Worm (Caenorhabditis elegans) whole organism, L2 larva: Measurements from ENCODE around the gene F26D2.15.

ENCODE experiments used
- ZK546.5 ChIP-seq: sonication (generic microtip); optimal IDR thresholded peaks from 2 replicates; lab custom pipeline; 2017; ENCODE audit warnings: missing biosample characterization, missing genetic modification characterization
- fos-1 ChIP-seq: fragments of 150-350 bp; optimal IDR thresholded peaks from 2 replicates; lab custom pipeline; 2014; ENCODE audit warnings: missing biosample characterization, missing genetic modification characterization
- lin-13 ChIP-seq: fragments of 150-350 bp; optimal IDR thresholded peaks from 2 replicates; lab custom pipeline; 2014; ENCODE audit warnings: missing biosample characterization, missing genetic modification reagents, missing genetic modification characterization
- mdl-1 ChIP-seq, 2 experiments: fragments of 150-350 bp in 1 of 2; sonication (generic microtip) in 1 of 2; optimal IDR thresholded peaks; 2 replicates each; lab custom pipeline; 2017; ENCODE audit warnings: missing biosample characterization in 2 of 2, missing genetic modification characterization in 2 of 2
- nhr-10 ChIP-seq: sonication (generic microtip); optimal IDR thresholded peaks from 2 replicates; lab custom pipeline; 2017; ENCODE audit warnings: missing biosample characterization, missing genetic modification characterization
- nhr-21 ChIP-seq: fragments of 150-350 bp; optimal IDR thresholded peaks from 2 replicates; lab custom pipeline; 2014; ENCODE audit warnings: missing biosample characterization, missing genetic modification characterization

DNA sequence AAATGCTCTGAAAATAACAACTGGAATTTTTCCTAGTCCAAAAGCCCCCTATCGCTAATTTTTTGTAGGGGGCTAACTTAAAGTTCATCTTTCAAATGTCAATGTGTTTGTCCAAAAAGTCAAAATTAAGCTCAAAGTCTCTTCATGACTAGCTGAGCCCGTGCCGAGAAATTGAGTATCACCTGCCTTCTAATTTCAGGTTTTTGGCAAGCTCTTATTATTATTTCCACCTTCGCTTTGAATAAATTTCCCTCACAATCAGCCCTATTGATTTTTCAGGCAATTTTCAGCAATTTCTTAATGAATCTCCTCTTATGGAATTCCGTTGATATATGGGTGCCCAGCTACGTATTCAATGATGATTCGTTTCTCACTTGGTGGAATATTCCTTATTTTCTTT lies 38.3 kb upstream of the F26D2.15 start, which contains the start of gene sre-36:
- TF ChIP-seq nhr-10 = no peak
- TF ChIP-seq fos-1 (tag; lab: Kevin White, UChicago) = no peak
- no peak for TF ChIP-seq mdl-1 (tag; optimal IDR thresholded peaks at IDR 0.05; lab: Kevin White, UChicago)
- no peak for TF ChIP-seq nhr-21 (tag; lab: Kevin White, UChicago)
- TF ChIP-seq lin-13 (GFP tag; lab: Kevin White, UChicago) = no peak
- TF ChIP-seq ZK546.5 (tag; lab: Kevin White, UChicago) = no peak
